Fruit fly (Drosophila melanogaster) whole organism, embryonic: Measurements from ENCODE around the gene Sirt4.

Experiments used
- Abd-B ChIP-seq: fragments of 200-800 bp; sonication (Bioruptor generic); optimal IDR thresholded peaks from 2 replicates; lab custom pipeline; 2018; ENCODE audit warnings: missing biosample characterization, mild to moderate bottlenecking, missing genetic modification characterization, moderate library complexity
- Asciz ChIP-seq: fragments of 200-800 bp; sonication (Bioruptor generic); optimal IDR thresholded peaks from 2 replicates; lab custom pipeline; 2017; ENCODE audit warnings: missing biosample characterization, mild to moderate bottlenecking, missing genetic modification characterization, missing genetic modification reagents
- CG10209 ChIP-seq: fragments of 200-800 bp; sonication (Bioruptor generic); optimal IDR thresholded peaks from 3 replicates; lab custom pipeline; 2017; ENCODE audit warnings: missing biosample characterization, mild to moderate bottlenecking, missing genetic modification characterization, missing genetic modification reagents
- CG1024 ChIP-seq: fragments of 200-800 bp; sonication (Bioruptor generic); IDR thresholded peaks from 2 replicates; pipeline ENCODE4 v1.3.6; 2022; ENCODE audit warnings: missing biosample characterization, missing genetic modification characterization
- CG10979 ChIP-seq: fragments of 200-800 bp; sonication (Bioruptor generic); optimal IDR thresholded peaks from 2 replicates; lab custom pipeline; 2018; ENCODE audit warnings: missing biosample characterization, mild to moderate bottlenecking, missing genetic modification characterization, moderate library complexity
- CG11398 ChIP-seq: fragments of 200-800 bp; sonication (Bioruptor generic); optimal IDR thresholded peaks from 2 replicates; lab custom pipeline; 2016; ENCODE audit warnings: missing biosample characterization, missing genetic modification characterization
- CG11695 ChIP-seq: fragments of 200-800 bp; sonication (Bioruptor generic); IDR thresholded peaks from 3 replicates; pipeline ENCODE4 v1.3.6; 2022; ENCODE audit warnings: missing biosample characterization, missing genetic modification characterization
- CG11723 ChIP-seq: fragments of 200-800 bp; sonication (Bioruptor generic); optimal IDR thresholded peaks from 2 replicates; lab custom pipeline; 2017; ENCODE audit warnings: missing biosample characterization, mild to moderate bottlenecking, missing genetic modification characterization
- CG1233 ChIP-seq: fragments of 200-800 bp; sonication (Bioruptor generic); optimal IDR thresholded peaks from 4 replicates; lab custom pipeline; 2018; ENCODE audit warnings: missing biosample characterization, mild to moderate bottlenecking, missing genetic modification characterization
- CG12744 ChIP-seq: fragments of 200-800 bp; sonication (Bioruptor generic); optimal IDR thresholded peaks from 2 replicates; lab custom pipeline; 2016; ENCODE audit warnings: missing biosample characterization, missing genetic modification characterization
- CG15514 ChIP-seq: fragments of 200-800 bp; sonication (Bioruptor generic); optimal IDR thresholded peaks from 3 replicates; lab custom pipeline; 2017; ENCODE audit warnings: missing biosample characterization, missing genetic modification characterization, mild to moderate bottlenecking, moderate library complexity, missing genetic modification reagents
- CG17359 ChIP-seq: fragments of 200-800 bp; sonication (Bioruptor generic); optimal IDR thresholded peaks from 3 replicates; lab custom pipeline; 2018; ENCODE audit warnings: missing biosample characterization, mild to moderate bottlenecking, missing genetic modification characterization, moderate library complexity
- CG17361 ChIP-seq: fragments of 200-800 bp; sonication (Bioruptor generic); IDR thresholded peaks from 3 replicates; pipeline ENCODE4 v1.3.6; 2022; ENCODE audit warnings: missing biosample characterization, missing genetic modification characterization
- CG17385 ChIP-seq: fragments of 200-800 bp; sonication (Bioruptor generic); optimal IDR thresholded peaks from 3 replicates; lab custom pipeline; 2018; ENCODE audit warnings: missing biosample characterization, mild to moderate bottlenecking, missing genetic modification characterization
- CG18476 ChIP-seq: fragments of 200-800 bp; sonication (Bioruptor generic); optimal IDR thresholded peaks from 2 replicates; lab custom pipeline; 2016; ENCODE audit warnings: missing biosample characterization, mild to moderate bottlenecking, missing genetic modification characterization
- CG2202 ChIP-seq: fragments of 200-800 bp; sonication (Bioruptor generic); optimal IDR thresholded peaks from 2 replicates; lab custom pipeline; 2018; ENCODE audit warnings: missing biosample characterization, mild to moderate bottlenecking, missing genetic modification characterization
- CG30431 ChIP-seq: fragments of 200-800 bp; sonication (Bioruptor generic); optimal IDR thresholded peaks from 2 replicates; lab custom pipeline; 2017; ENCODE audit warnings: missing biosample characterization, missing genetic modification characterization
- CG31441 ChIP-seq: fragments of 200-800 bp; sonication (Bioruptor generic); IDR thresholded peaks from 2 replicates; pipeline ENCODE4 v1.3.6; 2022; ENCODE audit warnings: missing biosample characterization, missing genetic modification characterization
- CG33213 ChIP-seq: fragments of 200-800 bp; sonication (Bioruptor generic); optimal IDR thresholded peaks from 3 replicates; lab custom pipeline; 2016; ENCODE audit warnings: missing biosample characterization, missing genetic modification characterization
- CG34422 ChIP-seq: fragments of 200-800 bp; sonication (Bioruptor generic); IDR thresholded peaks from 3 replicates; pipeline ENCODE4 v1.3.6; 2022; ENCODE audit warnings: missing biosample characterization, missing genetic modification characterization
- CG4424 ChIP-seq: fragments of 200-800 bp; sonication (Bioruptor generic); optimal IDR thresholded peaks from 3 replicates; lab custom pipeline; 2016; ENCODE audit warnings: missing biosample characterization, missing genetic modification characterization
- CG6813 ChIP-seq: fragments of 200-800 bp; sonication (Bioruptor generic); optimal IDR thresholded peaks from 2 replicates; lab custom pipeline; 2017; ENCODE audit warnings: missing biosample characterization, missing genetic modification characterization, mild to moderate bottlenecking, moderate library complexity, missing genetic modification reagents
- CG8089 ChIP-seq: fragments of 200-800 bp; sonication (Bioruptor generic); optimal IDR thresholded peaks from 3 replicates; lab custom pipeline; 2016; ENCODE audit warnings: missing biosample characterization, missing genetic modification characterization
- CrebB ChIP-seq: fragments of 200-800 bp; sonication (Bioruptor generic); optimal IDR thresholded peaks from 3 replicates; lab custom pipeline; 2018; ENCODE audit warnings: missing biosample characterization, mild to moderate bottlenecking, missing genetic modification characterization
- D ChIP-seq, 2 experiments: fragments of 200-800 bp in 1 of 2; fragments of >200 bp in 1 of 2; sonication (Bioruptor generic) in 1 of 2; optimal IDR thresholded peaks; 2 replicates in 1 of 2; 3 replicates in 1 of 2; lab custom pipeline; 2017; ENCODE audit warnings: mild to moderate bottlenecking in 1 of 2, missing biosample characterization in 1 of 2, missing genetic modification characterization in 1 of 2, missing genetic modification reagents in 1 of 2
- HmgD ChIP-seq: fragments of 200-800 bp; sonication (Bioruptor generic); optimal IDR thresholded peaks from 3 replicates; lab custom pipeline; 2016; ENCODE audit warnings: missing biosample characterization, missing genetic modification characterization
- Mad ChIP-seq: fragments of 200-800 bp; sonication (Bioruptor generic); optimal IDR thresholded peaks from 2 replicates; lab custom pipeline; 2016; ENCODE audit warnings: missing biosample characterization, missing genetic modification characterization
- NC2α ChIP-seq: fragments of 200-800 bp; sonication (Bioruptor generic); optimal IDR thresholded peaks from 2 replicates; lab custom pipeline; 2016; ENCODE audit warnings: missing biosample characterization, missing genetic modification characterization
- Nf-YA ChIP-seq: fragments of 200-800 bp; sonication (Bioruptor generic); IDR thresholded peaks from 2 replicates; pipeline ENCODE4 v1.3.6; 2022; ENCODE audit warnings: missing biosample characterization, missing genetic modification characterization
- Rfx ChIP-seq: fragments of 200-800 bp; sonication (Bioruptor generic); IDR thresholded peaks from 2 replicates; pipeline ENCODE4 v1.3.6; 2022; ENCODE audit warnings: missing biosample characterization, missing genetic modification characterization
- ac ChIP-seq: fragments of 200-800 bp; sonication (Bioruptor generic); optimal IDR thresholded peaks from 3 replicates; lab custom pipeline; 2017; ENCODE audit warnings: missing biosample characterization, mild to moderate bottlenecking, missing genetic modification characterization
- ara ChIP-seq: fragments of 200-800 bp; sonication (Bioruptor generic); IDR thresholded peaks from 2 replicates; pipeline ENCODE4 v1.3.6; 2022; ENCODE audit warnings: missing biosample characterization, missing genetic modification characterization
- ato ChIP-seq: fragments of 200-800 bp; sonication (Bioruptor generic); IDR thresholded peaks from 2 replicates; pipeline ENCODE4 v1.3.6; 2022; ENCODE audit warnings: missing biosample characterization, missing genetic modification characterization; ENCODE audit not compliant: partially characterized antibody
- cad ChIP-seq: fragments of >200 bp; optimal IDR thresholded peaks from 2 replicates; lab custom pipeline; 2017; ENCODE audit warnings: missing biosample characterization, missing genetic modification characterization
- chif ChIP-seq, 2 experiments: fragments of 200-800 bp; sonication (Bioruptor generic); optimal IDR thresholded peaks; 3 replicates each; lab custom pipeline; 2016; ENCODE audit warnings: missing biosample characterization in 2 of 2, missing genetic modification characterization in 2 of 2
- croc ChIP-seq: fragments of 200-800 bp; sonication (Bioruptor generic); conservative IDR thresholded peaks from 3 replicates; pipeline ENCODE4 v1.3.6; 2022; ENCODE audit warnings: missing biosample characterization, missing genetic modification characterization
- crol ChIP-seq: fragments of 200-800 bp; sonication (Bioruptor generic); IDR thresholded peaks from 2 replicates; pipeline ENCODE4 v1.3.6; 2022; ENCODE audit warnings: missing biosample characterization, missing genetic modification characterization
- da ChIP-seq: fragments of 200-800 bp; sonication (Bioruptor generic); optimal IDR thresholded peaks from 2 replicates; lab custom pipeline; 2016; ENCODE audit warnings: missing biosample characterization, missing genetic modification characterization
- ewg ChIP-seq: fragments of 200-800 bp; sonication (Bioruptor generic); optimal IDR thresholded peaks from 3 replicates; lab custom pipeline; 2017; ENCODE audit warnings: mild to moderate bottlenecking, missing biosample characterization, missing genetic modification reagents, missing genetic modification characterization
- kay ChIP-seq: fragments of 200-800 bp; sonication (Bioruptor generic); optimal IDR thresholded peaks from 2 replicates; lab custom pipeline; 2016; ENCODE audit warnings: missing biosample characterization, missing genetic modification characterization
- luna ChIP-seq: fragments of 200-800 bp; sonication (Bioruptor generic); optimal IDR thresholded peaks from 2 replicates; lab custom pipeline; 2016; ENCODE audit warnings: missing biosample characterization, missing genetic modification characterization
- nmo ChIP-seq: fragments of 200-800 bp; sonication (Bioruptor generic); optimal IDR thresholded peaks from 2 replicates; lab custom pipeline; 2018; ENCODE audit warnings: missing biosample characterization, mild to moderate bottlenecking, missing genetic modification characterization, moderate library complexity
- pan ChIP-seq, 4 experiments: fragments of >200 bp in 3 of 4; fragments of 200-800 bp in 1 of 4; sonication (Bioruptor generic) in 1 of 4; optimal IDR thresholded peaks in 3 of 4; IDR thresholded peaks in 1 of 4; 2 replicates each; pipeline versions ENCODE4 v1.3.6 to Lab custom; 2017 to 2022; ENCODE audit warnings: missing biosample characterization in 2 of 4, missing genetic modification characterization in 2 of 4, mixed read lengths in 1 of 4
- psq ChIP-seq: fragments of 200-800 bp; sonication (Bioruptor generic); optimal IDR thresholded peaks from 2 replicates; lab custom pipeline; 2017; ENCODE audit warnings: missing biosample characterization, missing genetic modification characterization
- row ChIP-seq: fragments of 200-800 bp; sonication (Bioruptor generic); IDR thresholded peaks from 3 replicates; pipeline ENCODE4 v1.3.6; 2022; ENCODE audit warnings: missing biosample characterization, missing genetic modification characterization
- so ChIP-seq: fragments of 200-800 bp; sonication (Bioruptor generic); IDR thresholded peaks from 3 replicates; pipeline ENCODE4 v1.3.6; 2022; ENCODE audit warnings: missing biosample characterization, missing genetic modification characterization
- tgo ChIP-seq: fragments of 200-800 bp; sonication (Bioruptor generic); IDR thresholded peaks from 3 replicates; pipeline ENCODE4 v1.3.6; 2022; ENCODE audit warnings: missing biosample characterization, missing genetic modification characterization
- tll ChIP-seq, 2 experiments: fragments of 200-800 bp in 1 of 2; fragments of >200 bp in 1 of 2; sonication (Bioruptor generic) in 1 of 2; optimal IDR thresholded peaks; 2 replicates each; lab custom pipeline; 2017 to 2019; ENCODE audit warnings: missing biosample characterization in 2 of 2, missing genetic modification characterization in 2 of 2, mild to moderate bottlenecking in 1 of 2, moderate library complexity in 1 of 2

Gene Sirt4

DNA sequence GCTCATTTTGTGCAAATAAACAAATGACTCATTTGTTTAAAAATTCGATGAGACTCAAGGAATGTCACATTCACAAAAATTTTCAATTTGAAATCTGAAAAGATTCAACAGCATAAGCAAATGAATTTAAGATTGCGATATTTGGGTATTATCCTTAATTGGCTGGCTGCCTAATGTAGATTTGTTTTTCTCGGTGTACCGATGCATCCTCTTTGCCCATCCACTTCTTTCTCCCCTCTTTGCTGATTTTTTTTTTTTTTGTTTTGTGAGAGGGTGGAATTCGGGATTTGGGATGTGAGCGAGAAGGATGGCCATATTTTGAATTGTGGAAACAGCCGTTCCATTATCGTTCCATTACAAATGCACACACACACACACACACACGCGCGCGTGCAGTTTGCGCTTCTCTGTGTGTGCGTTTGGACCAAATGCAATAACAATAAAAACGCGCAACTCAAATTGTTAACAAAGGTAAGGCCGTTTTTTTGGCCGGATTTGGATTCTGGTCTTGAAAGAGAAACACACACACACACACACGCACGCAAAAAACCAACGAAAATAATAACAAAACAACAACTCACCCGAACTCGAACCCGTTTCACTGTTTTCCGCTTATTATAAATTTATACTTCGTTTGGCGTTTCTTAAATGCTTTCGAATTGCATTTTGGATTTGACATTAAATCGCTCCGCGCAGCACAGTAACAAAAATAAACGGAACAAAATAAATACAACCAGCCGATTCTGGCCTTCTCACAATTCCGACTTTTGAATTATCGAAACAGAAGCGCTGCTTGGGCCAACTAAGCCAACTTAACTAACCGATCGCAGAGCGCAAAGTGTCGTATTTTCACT, 13.6 kb upstream of the Sirt4 start (continued):
- no peak for TF ChIP-seq ato (GFP tag; lab: Robert Waterston, UW)
- TF ChIP-seq CG4424 (GFP tag; lab: Kevin White, UChicago), result peak; percentile 63
- TF ChIP-seq CG2202 (tag; lab: Kevin White, UChicago), result peak; percentile 41
- peak; percentile 62 for TF ChIP-seq nmo (GFP tag; lab: Kevin White, UChicago)
- no peak for TF ChIP-seq ac
- peak; percentile 28 for TF ChIP-seq CG17385 (GFP tag; lab: Kevin White, UChicago)
- TF ChIP-seq CG17359 (tag; lab: Kevin White, UChicago), result peak; percentile 54
- TF ChIP-seq CG33213, result peak; percentile 17
- peak; percentile 7 for TF ChIP-seq CG11723 (GFP tag; lab: Kevin White, UChicago)
- TF ChIP-seq Abd-B (GFP tag; lab: Kevin White, UChicago), result peak; percentile 29
- TF ChIP-seq so (GFP tag; lab: Robert Waterston, UW), result no peak
- TF ChIP-seq CG15514, result peak; percentile 6
- TF ChIP-seq CG34422 (GFP tag; lab: Robert Waterston, UW), result 0 out of 3 replicates have a peak, but pooled peaks have one; percentile 30
- peak; percentile 7 for TF ChIP-seq CG10209 (GFP tag; lab: Kevin White, UChicago)
- peak; percentile 10 for TF ChIP-seq CG1233 (GFP tag; lab: Kevin White, UChicago)
- no peak for TF ChIP-seq CG12744
- no peak for TF ChIP-seq CrebB (tag; lab: Kevin White, UChicago)
- peak; percentile 51 for TF ChIP-seq CG30431 (GFP tag; lab: Kevin White, UChicago)
- TF ChIP-seq ewg, result peak; percentile 22
- TF ChIP-seq CG18476 (GFP tag; lab: Kevin White, UChicago), result peak; percentile 14
- TF ChIP-seq Mad (GFP tag; lab: Kevin White, UChicago), result peak; percentile 9
- peak; percentile 48; the same call in 1 of the 3 replicates for TF ChIP-seq row (GFP tag; lab: Robert Waterston, UW)
- peak; percentile 78 for TF ChIP-seq CG10979 (tag; lab: Kevin White, UChicago)
- TF ChIP-seq CG11695, result 0 out of 3 replicates have a peak, but pooled peaks have one; percentile 25
- no peak for TF ChIP-seq Rfx (GFP tag; lab: Robert Waterston, UW)
- TF ChIP-seq CG8089 (GFP tag; lab: Kevin White, UChicago), result peak; percentile 66
- TF ChIP-seq kay (GFP tag; lab: Kevin White, UChicago), result peak; percentile 39
- TF ChIP-seq pan (optimal IDR thresholded peaks at IDR 0.05; lab: Kevin White, UChicago), result no peak
- peak in 1 of 2 experiments; percentile 33 for TF ChIP-seq pan (GFP tag; optimal IDR thresholded peaks at IDR 0.05 in 1 of 2, IDR thresholded peaks at IDR 0.05 in 1 of 2)
- TF ChIP-seq cad, result no peak
- TF ChIP-seq crol, result no peak
- peak; percentile 26 for TF ChIP-seq psq
- peak; percentile 47 for TF ChIP-seq CG11398 (GFP tag; lab: Kevin White, UChicago)

dm6 chrX:5678178-5678470, 12.4 kb upstream of the Sirt4 start:
- TF ChIP-seq CG31441 (peak; percentile 9), Asciz (GFP tag; lab: Kevin White, UChicago) (peak; percentile 48), CG17361 (GFP tag; lab: Robert Waterston, UW) (peak; percentile 33; the same call in 1 of the 3 replicates), Nf-YA (GFP tag; lab: Robert Waterston, UW) (no peak), D (optimal IDR thresholded peaks at IDR 0.05; lab: Kevin White, UChicago) (no peak), D (GFP tag; optimal IDR thresholded peaks at IDR 0.05; lab: Kevin White, UChicago) (no peak), chif (GFP tag; optimal IDR thresholded peaks at IDR 0.05; lab: Kevin White, UChicago) (peak in 1 of 2 experiments; percentile 40), HmgD (GFP tag; lab: Kevin White, UChicago) (no peak), NC2α (GFP tag; lab: Kevin White, UChicago) (no peak), ara (GFP tag; lab: Robert Waterston, UW) (peak; percentile 3; the same call in 1 of the 2 replicates), CG1024 (GFP tag; lab: Robert Waterston, UW) (no peak), CG6813 (GFP tag; lab: Kevin White, UChicago) (peak; percentile 50), tgo (GFP tag; lab: Robert Waterston, UW) (no peak), tll (GFP tag; optimal IDR thresholded peaks at IDR 0.05; lab: Kevin White, UChicago) (no peak), pan (optimal IDR thresholded peaks at IDR 0.05; lab: Kevin White, UChicago) (no peak), pan (GFP tag; optimal IDR thresholded peaks at IDR 0.05 in 1 of 2, IDR thresholded peaks at IDR 0.05 in 1 of 2) (peak in 1 of 2 experiments; percentile 1), luna (no peak), da (GFP tag; lab: Kevin White, UChicago) (no peak), croc (GFP tag; lab: Robert Waterston, UW) (0 out of 3 replicates have a peak, but pooled peaks have one; percentile 10)
